Worm (Caenorhabditis elegans) whole organism, L4 larva: ENCODE measurements around the gene nhr-142.
A peak's percentile ranks its signal among the peaks of the same experiment; 100 is the strongest.

Source experiments
- ceh-20 ChIP-seq: fragments of 200-800 bp; sonication (Bioruptor generic); IDR thresholded peaks from 2 replicates; pipeline ENCODE4 v1.3.6; 2022; ENCODE audit warnings: missing genetic modification reagents, missing genetic modification characterization, missing compliant biosample characterization
- dpl-1 ChIP-seq: fragments of 150-350 bp; optimal IDR thresholded peaks from 2 replicates; lab custom pipeline; 2014; ENCODE audit warnings: missing biosample characterization, missing genetic modification reagents, missing genetic modification characterization
- unc-62 ChIP-seq, 3 experiments: fragments of 150-350 bp in 1 of 3; sonication (generic microtip); optimal IDR thresholded peaks in 2 of 3; peaks in 1 of 3; 1 replicate in 1 of 3; 2 replicates in 2 of 3; lab custom pipeline; 2014 to 2017; ENCODE audit warnings: missing biosample characterization in 3 of 3, missing genetic modification characterization in 3 of 3, missing genetic modification reagents in 3 of 3, missing genotype in 1 of 3

DNA sequence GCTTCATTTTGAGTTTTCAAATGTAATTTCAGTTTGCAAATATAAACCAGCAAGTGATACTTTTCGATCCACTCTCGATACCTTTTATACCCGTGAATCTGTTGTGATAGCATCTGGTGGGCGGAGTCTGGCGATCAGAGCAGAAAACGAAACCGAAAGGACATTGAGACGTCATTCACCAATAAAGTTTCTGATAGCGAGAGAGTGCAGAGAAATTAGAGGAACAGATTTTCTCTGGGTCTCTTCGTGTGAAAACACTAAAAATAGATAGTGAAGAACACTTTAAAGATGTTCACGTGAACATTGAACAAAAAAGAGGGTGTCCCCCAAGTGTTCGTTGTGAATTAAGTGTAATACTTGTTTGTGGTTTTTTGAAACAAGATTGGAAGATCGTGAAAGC is 26.6 kb downstream of the nhr-142 start, which contains the start of gene pgph-3:
- TF ChIP-seq ceh-20 (GFP tag; lab: Robert Waterston, UW) (peak; percentile 75), dpl-1 (no peak), unc-62 (GFP tag; optimal IDR thresholded peaks at IDR 0.05 in 1 of 2; lab: Kevin White, UChicago) (no peak), unc-62 (tag; optimal IDR thresholded peaks at IDR 0.05; lab: Kevin White, UChicago) (no peak)
